Worm (Caenorhabditis elegans): ENCODE measurements around the gene C06A8.8.

The C06A8.8 gene

ce11 chrII:7808153-7808552, 36.3 kb upstream of the C06A8.8 start:
- TF ChIP-seq nhr-25 (tag; optimal IDR thresholded peaks at IDR 0.05) (peak; percentile 64), tbx-2 (tag; optimal IDR thresholded peaks at IDR 0.05) (no peak), egl-5 (tag; optimal IDR thresholded peaks at IDR 0.05) (no peak), ceh-82 (tag; optimal IDR thresholded peaks at IDR 0.05) (no peak), nhr-43 (tag; optimal IDR thresholded peaks at IDR 0.05; ENCODE audit: poor library complexity, severe bottlenecking) (peak; percentile 39), unc-39 (tag; optimal IDR thresholded peaks at IDR 0.05) (no peak), fos-1 (tag; optimal IDR thresholded peaks at IDR 0.05) (no peak), nhr-237 (tag; optimal IDR thresholded peaks at IDR 0.05) (no peak), fkh-2 (tag; optimal IDR thresholded peaks at IDR 0.05) (no peak), lin-15B (tag; optimal IDR thresholded peaks at IDR 0.05) (no peak), unc-62 (GFP tag; optimal IDR thresholded peaks at IDR 0.05) (no peak), elt-1 (tag; optimal IDR thresholded peaks at IDR 0.05) (peak; percentile 87), ceh-16 (tag; optimal IDR thresholded peaks at IDR 0.05) (no peak), daf-12 (tag; optimal IDR thresholded peaks at IDR 0.05) (no peak), elt-3 (tag; optimal IDR thresholded peaks at IDR 0.05) (no peak), mml-1 (tag; optimal IDR thresholded peaks at IDR 0.05) (no peak), jun-1 (tag; optimal IDR thresholded peaks at IDR 0.05) (no peak), zag-1 (tag; optimal IDR thresholded peaks at IDR 0.05) (no peak)

- TF ChIP-seq R02D3.7 (tag; optimal IDR thresholded peaks at IDR 0.05) (no peak), ceh-9 (tag; optimal IDR thresholded peaks at IDR 0.05) (no peak), elt-3 (tag; optimal IDR thresholded peaks at IDR 0.05) (no peak), lin-39 (tag; optimal IDR thresholded peaks at IDR 0.05) (peak; percentile 25), elt-1 (tag; optimal IDR thresholded peaks at IDR 0.05) (no peak), nhr-11 (tag; optimal IDR thresholded peaks at IDR 0.05) (no peak), nhr-25 (tag; optimal IDR thresholded peaks at IDR 0.05) (peak; percentile 82), ceh-16 (tag; optimal IDR thresholded peaks at IDR 0.05) (no peak)
Measured at ce11 chrII:7806872-7807271, 35.1 kb upstream of the C06A8.8 start.

- TF ChIP-seq fos-1 (tag; optimal IDR thresholded peaks at IDR 0.05) = no peak
- no peak for TF ChIP-seq jun-1 (tag; optimal IDR thresholded peaks at IDR 0.05)
- TF ChIP-seq fkh-10 (GFP tag; optimal IDR thresholded peaks at IDR 0.05) = no peak
- TF ChIP-seq skn-1 (tag; optimal IDR thresholded peaks at IDR 0.05) = no peak
- TF ChIP-seq nhr-12 (tag; optimal IDR thresholded peaks at IDR 0.05) = no peak
- no peak for TF ChIP-seq snpc-4 (tag; optimal IDR thresholded peaks at IDR 0.05)
- TF ChIP-seq ama-1 (optimal IDR thresholded peaks at IDR 0.05) = no peak
Measured at ce11 chrII:7806054-7806453, 34.2 kb upstream of the C06A8.8 start.

ce11 chrII:7803174-7803573, 31.4 kb upstream of the C06A8.8 start:
- no peak for TF ChIP-seq nhr-77 (tag; optimal IDR thresholded peaks at IDR 0.05)
- TF ChIP-seq ama-1 (optimal IDR thresholded peaks at IDR 0.05) = no peak
- TF ChIP-seq lsy-12 (tag; optimal IDR thresholded peaks at IDR 0.05) = no peak
- TF ChIP-seq R02D3.7 (tag; optimal IDR thresholded peaks at IDR 0.05) = no peak
- TF ChIP-seq jun-1 (tag; optimal IDR thresholded peaks at IDR 0.05) = no peak
- no peak for TF ChIP-seq nfya-1 (tag; optimal IDR thresholded peaks at IDR 0.05; ENCODE audit: insufficient read depth)
- peak; percentile 59 for TF ChIP-seq elt-1 (tag; optimal IDR thresholded peaks at IDR 0.05)
- peak; percentile 18 for TF ChIP-seq nhr-23 (tag; optimal IDR thresholded peaks at IDR 0.05)

ce11 chrII:7801899-7802298, 30.1 kb upstream of the C06A8.8 start:
- TF ChIP-seq ceh-16 (tag; optimal IDR thresholded peaks at IDR 0.05) (peak; percentile 50), lin-15B (tag; optimal IDR thresholded peaks at IDR 0.05) (no peak), nhr-25 (tag; optimal IDR thresholded peaks at IDR 0.05) (peak; percentile 77), jun-1 (tag; optimal IDR thresholded peaks at IDR 0.05) (no peak), nhr-23 (tag; optimal IDR thresholded peaks at IDR 0.05) (peak; percentile 70), elt-1 (tag; optimal IDR thresholded peaks at IDR 0.05) (peak; percentile 96), egl-27 (tag; optimal IDR thresholded peaks at IDR 0.05) (no peak)

- no peak for TF ChIP-seq jun-1 (tag; optimal IDR thresholded peaks at IDR 0.05)
- peak; percentile 20 for TF ChIP-seq pqm-1 (tag; optimal IDR thresholded peaks at IDR 0.05)
- peak; percentile 26 for TF ChIP-seq pha-4 (tag; optimal IDR thresholded peaks at IDR 0.05)
- peak; percentile 60 for TF ChIP-seq elt-2 (tag; optimal IDR thresholded peaks at IDR 0.05)
- no peak for TF ChIP-seq lin-39 (tag; optimal IDR thresholded peaks at IDR 0.05)
Measured at ce11 chrII:7801255-7801654, 29.4 kb upstream of the C06A8.8 start.

All from whole organism, L3 larva.